Worm (Caenorhabditis elegans) whole organism, L4/young adult: Measurements from ENCODE around the gene K01C8.2.

Experiments
- dao-5 ChIP-seq: sonication (generic microtip); optimal IDR thresholded peaks from 2 replicates; lab custom pipeline; 2016; ENCODE audit warnings: missing genotype, missing genetic modification characterization, moderate library complexity, missing compliant biosample characterization
- him-1 ChIP-seq: sonication (generic microtip); optimal IDR thresholded peaks from 2 replicates; lab custom pipeline; 2016; ENCODE audit warnings: missing genotype, missing genetic modification reagents, missing genetic modification characterization, missing compliant biosample characterization

DNA sequence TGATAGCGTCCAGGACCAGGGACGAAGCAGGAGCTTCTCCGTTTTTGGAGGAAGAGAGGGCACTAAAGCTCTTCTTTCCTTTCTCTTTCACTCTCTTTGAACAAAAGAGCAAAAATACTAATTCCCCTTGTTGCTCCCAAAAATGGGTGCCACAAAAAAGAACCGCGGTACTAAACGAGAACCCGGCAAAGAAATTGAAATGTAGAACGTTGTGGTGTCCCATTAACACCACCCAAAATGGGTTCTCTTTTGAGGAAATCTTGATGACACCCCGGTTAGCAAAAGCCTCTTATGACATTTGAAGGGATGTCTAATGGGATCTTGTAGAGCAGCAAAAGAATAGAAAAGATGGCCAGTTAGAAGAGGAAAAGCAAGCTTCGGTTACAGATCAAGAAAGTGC is 45.5 kb upstream of the K01C8.2 start:
- TF ChIP-seq him-1 (tag; lab: Kevin White, UChicago) (no peak), dao-5 (no peak)
